Fruit fly (Drosophila melanogaster) whole organism, embryonic: ENCODE data around the gene rasp.

Experiments used
- Ada2b ChIP-seq: fragments of 200-800 bp; sonication (Bioruptor generic); IDR thresholded peaks from 2 replicates; pipeline ENCODE4 v1.3.6; 2022; ENCODE audit warnings: missing biosample characterization, missing genetic modification characterization
- Atf-2 ChIP-seq: fragments of 200-800 bp; sonication (Bioruptor generic); optimal IDR thresholded peaks from 2 replicates; lab custom pipeline; 2016; ENCODE audit warnings: missing biosample characterization, missing genetic modification characterization
- CG10979 ChIP-seq: fragments of 200-800 bp; sonication (Bioruptor generic); optimal IDR thresholded peaks from 2 replicates; lab custom pipeline; 2018; ENCODE audit warnings: missing biosample characterization, mild to moderate bottlenecking, missing genetic modification characterization, moderate library complexity
- CG11504 ChIP-seq: fragments of 200-800 bp; sonication (Bioruptor generic); optimal IDR thresholded peaks from 3 replicates; lab custom pipeline; 2019; ENCODE audit warnings: missing biosample characterization, mild to moderate bottlenecking, missing genetic modification characterization, moderate library complexity
- CG12236 ChIP-seq: fragments of 200-800 bp; sonication (Bioruptor generic); optimal IDR thresholded peaks from 2 replicates; lab custom pipeline; 2016; ENCODE audit warnings: missing biosample characterization, missing genetic modification characterization
- CG12391 ChIP-seq: fragments of 200-800 bp; sonication (Bioruptor generic); optimal IDR thresholded peaks from 3 replicates; lab custom pipeline; 2018; ENCODE audit warnings: missing biosample characterization, mild to moderate bottlenecking, missing genetic modification characterization, moderate library complexity
- CG13296 ChIP-seq: fragments of 200-800 bp; sonication (Bioruptor generic); optimal IDR thresholded peaks from 3 replicates; lab custom pipeline; 2018; ENCODE audit warnings: missing biosample characterization, mild to moderate bottlenecking, missing genetic modification characterization
- CG15269 ChIP-seq: fragments of 200-800 bp; sonication (Bioruptor generic); optimal IDR thresholded peaks from 2 replicates; lab custom pipeline; 2018; ENCODE audit warnings: missing biosample characterization, mild to moderate bottlenecking, missing genetic modification characterization, moderate library complexity
- CG17385 ChIP-seq: fragments of 200-800 bp; sonication (Bioruptor generic); optimal IDR thresholded peaks from 3 replicates; lab custom pipeline; 2018; ENCODE audit warnings: missing biosample characterization, mild to moderate bottlenecking, missing genetic modification characterization
- CG18764 ChIP-seq: fragments of 200-800 bp; sonication (Bioruptor generic); optimal IDR thresholded peaks from 3 replicates; lab custom pipeline; 2016; ENCODE audit warnings: missing biosample characterization, missing genetic modification characterization
- CG4617 ChIP-seq: fragments of 200-800 bp; sonication (Bioruptor generic); optimal IDR thresholded peaks from 3 replicates; lab custom pipeline; 2016; ENCODE audit warnings: missing biosample characterization, missing genetic modification characterization, borderline replicate concordance
- CG4854 ChIP-seq: fragments of 200-800 bp; sonication (Bioruptor generic); optimal IDR thresholded peaks from 2 replicates; lab custom pipeline; 2016; ENCODE audit warnings: missing biosample characterization, missing genetic modification characterization, inconsistent platforms
- CG7357 ChIP-seq: fragments of 200-800 bp; sonication (Bioruptor generic); IDR thresholded peaks from 3 replicates; pipeline ENCODE4 v1.3.6; 2022; ENCODE audit warnings: missing biosample characterization, missing genetic modification characterization
- CG8944 ChIP-seq: fragments of 200-800 bp; sonication (Bioruptor generic); optimal IDR thresholded peaks from 3 replicates; lab custom pipeline; 2016; ENCODE audit warnings: missing biosample characterization, missing genetic modification characterization
- CrebB ChIP-seq: fragments of 200-800 bp; sonication (Bioruptor generic); optimal IDR thresholded peaks from 3 replicates; lab custom pipeline; 2018; ENCODE audit warnings: missing biosample characterization, mild to moderate bottlenecking, missing genetic modification characterization
- Deaf1 ChIP-seq: fragments of 200-800 bp; optimal IDR thresholded peaks from 3 replicates; lab custom pipeline; 2019; ENCODE audit warnings: missing biosample characterization, mild to moderate bottlenecking, missing genetic modification characterization, moderate library complexity
- Fer1 ChIP-seq: fragments of 200-800 bp; sonication (Bioruptor generic); optimal IDR thresholded peaks from 2 replicates; lab custom pipeline; 2017; ENCODE audit warnings: missing biosample characterization, mild to moderate bottlenecking, missing genetic modification characterization
- HHEX ChIP-seq: fragments of 200-800 bp; sonication (Bioruptor generic); optimal IDR thresholded peaks from 3 replicates; lab custom pipeline; 2017; ENCODE audit warnings: missing biosample characterization, mild to moderate bottlenecking, missing genetic modification characterization, missing genetic modification reagents
- HLH54F ChIP-seq: fragments of 200-800 bp; sonication (Bioruptor generic); optimal IDR thresholded peaks from 3 replicates; lab custom pipeline; 2016; ENCODE audit warnings: missing biosample characterization, missing genetic modification characterization
- Kr ChIP-seq: fragments of 200-800 bp; sonication (Bioruptor generic); optimal IDR thresholded peaks from 2 replicates; lab custom pipeline; 2017; ENCODE audit warnings: missing biosample characterization, mild to moderate bottlenecking, missing genetic modification characterization
- MESR4 ChIP-seq: fragments of 200-800 bp; sonication (Bioruptor generic); optimal IDR thresholded peaks from 2 replicates; lab custom pipeline; 2018; ENCODE audit warnings: missing biosample characterization, mild to moderate bottlenecking, missing genetic modification characterization, moderate library complexity
- MTF-1 ChIP-seq: fragments of 200-800 bp; sonication (Bioruptor generic); optimal IDR thresholded peaks from 2 replicates; lab custom pipeline; 2018; ENCODE audit warnings: missing biosample characterization, mild to moderate bottlenecking, missing genetic modification characterization, borderline replicate concordance
- Med ChIP-seq: fragments of 200-800 bp; sonication (Bioruptor generic); peaks from one replicate; lab custom pipeline; 2016; ENCODE audit warnings: missing biosample characterization, missing genetic modification characterization, mild to moderate bottlenecking, inconsistent platforms, moderate library complexity
- Nf-YA ChIP-seq: fragments of 200-800 bp; sonication (Bioruptor generic); IDR thresholded peaks from 2 replicates; pipeline ENCODE4 v1.3.6; 2022; ENCODE audit warnings: missing biosample characterization, missing genetic modification characterization
- Nf-YC ChIP-seq: fragments of 200-800 bp; optimal IDR thresholded peaks from 3 replicates; lab custom pipeline; 2019; ENCODE audit warnings: missing biosample characterization, mild to moderate bottlenecking, missing genetic modification characterization, moderate library complexity
- Scr ChIP-seq: fragments of 200-800 bp; sonication (Bioruptor generic); IDR thresholded peaks from 2 replicates; pipeline ENCODE4 v1.3.6; 2022; ENCODE audit warnings: missing biosample characterization, missing genetic modification characterization; ENCODE audit not compliant: partially characterized antibody
- Ssrp ChIP-seq: fragments of 200-800 bp; sonication (Bioruptor generic); optimal IDR thresholded peaks from 2 replicates; lab custom pipeline; 2018; ENCODE audit warnings: missing biosample characterization, mild to moderate bottlenecking, missing genetic modification characterization, moderate library complexity
- Stat92E ChIP-seq, 3 experiments: fragments of >200 bp in 2 of 3; fragments of 200-800 bp in 1 of 3; sonication (Bioruptor generic) in 1 of 3; optimal IDR thresholded peaks; 2 replicates each; lab custom pipeline; 2017 to 2019; ENCODE audit warnings: missing biosample characterization in 3 of 3, missing genetic modification characterization in 3 of 3, mild to moderate bottlenecking in 1 of 3, moderate library complexity in 1 of 3
- bowl ChIP-seq: fragments of 200-800 bp; sonication (Bioruptor generic); IDR thresholded peaks from 2 replicates; pipeline ENCODE4 v1.3.6; 2022; ENCODE audit warnings: missing biosample characterization, missing genetic modification characterization
- btn ChIP-seq: fragments of 200-800 bp; sonication (Bioruptor generic); optimal IDR thresholded peaks from 2 replicates; lab custom pipeline; 2016; ENCODE audit warnings: missing biosample characterization, missing genetic modification characterization
- cas ChIP-seq: fragments of 200-800 bp; sonication (Bioruptor generic); IDR thresholded peaks from 2 replicates; pipeline ENCODE4 v1.3.6; 2022; ENCODE audit warnings: missing biosample characterization, missing genetic modification characterization
- crol ChIP-seq: fragments of 200-800 bp; sonication (Bioruptor generic); IDR thresholded peaks from 2 replicates; pipeline ENCODE4 v1.3.6; 2022; ENCODE audit warnings: missing biosample characterization, missing genetic modification characterization
- dmrt11E ChIP-seq: fragments of 200-800 bp; sonication (Bioruptor generic); optimal IDR thresholded peaks from 3 replicates; lab custom pipeline; 2018; ENCODE audit warnings: missing biosample characterization, mild to moderate bottlenecking, missing genetic modification characterization, moderate library complexity
- dmrt99B ChIP-seq: fragments of 200-800 bp; sonication (Bioruptor generic); optimal IDR thresholded peaks from 2 replicates; lab custom pipeline; 2018; ENCODE audit warnings: missing biosample characterization, mild to moderate bottlenecking, missing genetic modification characterization, moderate library complexity
- dysf ChIP-seq: fragments of 200-800 bp; sonication (Bioruptor generic); IDR thresholded peaks from 3 replicates; pipeline ENCODE4 v1.3.6; 2022; ENCODE audit warnings: missing biosample characterization, missing genetic modification characterization
- eve ChIP-seq, 2 experiments: fragments of >200 bp; optimal IDR thresholded peaks; 2 replicates each; lab custom pipeline; 2017; ENCODE audit warnings: missing biosample characterization in 2 of 2, missing genetic modification characterization in 2 of 2
- fd102C ChIP-seq: fragments of 200-800 bp; sonication (Bioruptor generic); optimal IDR thresholded peaks from 2 replicates; lab custom pipeline; 2018; ENCODE audit warnings: missing biosample characterization, mild to moderate bottlenecking, missing genetic modification characterization, moderate library complexity
- fd3F ChIP-seq: fragments of 200-800 bp; sonication (Bioruptor generic); optimal IDR thresholded peaks from 2 replicates; lab custom pipeline; 2018; ENCODE audit warnings: missing biosample characterization, mild to moderate bottlenecking, missing genetic modification characterization, moderate library complexity
- fd64A ChIP-seq: fragments of 200-800 bp; sonication (Bioruptor generic); optimal IDR thresholded peaks from 3 replicates; lab custom pipeline; 2018; ENCODE audit warnings: missing biosample characterization, mild to moderate bottlenecking, missing genetic modification characterization
- ftz-f1 ChIP-seq: fragments of 200-800 bp; sonication (Bioruptor generic); optimal IDR thresholded peaks from 2 replicates; lab custom pipeline; 2016; ENCODE audit warnings: missing biosample characterization, missing genetic modification characterization
- gem ChIP-seq: fragments of 200-800 bp; sonication (Bioruptor generic); optimal IDR thresholded peaks from 2 replicates; lab custom pipeline; 2019; ENCODE audit warnings: missing biosample characterization, mild to moderate bottlenecking, missing genetic modification characterization, moderate library complexity
- gro ChIP-seq: fragments of 200-800 bp; sonication (Bioruptor generic); optimal IDR thresholded peaks from 2 replicates; lab custom pipeline; 2016; ENCODE audit warnings: missing biosample characterization, missing genetic modification characterization
- gsb ChIP-seq: fragments of 200-800 bp; sonication (Bioruptor generic); IDR thresholded peaks from 2 replicates; pipeline ENCODE4 v1.3.6; 2022; ENCODE audit warnings: missing biosample characterization, missing genetic modification characterization
- ken ChIP-seq: fragments of 200-800 bp; sonication (Bioruptor generic); IDR thresholded peaks from 3 replicates; pipeline ENCODE4 v1.3.6; 2022; ENCODE audit warnings: missing biosample characterization, missing genetic modification characterization
- lab ChIP-seq: fragments of 200-800 bp; sonication (Bioruptor generic); optimal IDR thresholded peaks from 3 replicates; lab custom pipeline; 2017; ENCODE audit warnings: missing biosample characterization, missing genetic modification characterization, mild to moderate bottlenecking, moderate library complexity, missing genetic modification reagents
- maf-S ChIP-seq: fragments of 200-800 bp; sonication (Bioruptor generic); optimal IDR thresholded peaks from 2 replicates; lab custom pipeline; 2016; ENCODE audit warnings: missing biosample characterization, missing genetic modification characterization
- mld ChIP-seq: fragments of 200-800 bp; sonication (Bioruptor generic); IDR thresholded peaks from 3 replicates; pipeline ENCODE4 v1.3.6; 2022; ENCODE audit warnings: missing biosample characterization, missing genetic modification characterization; ENCODE audit not compliant: partially characterized antibody
- nmo ChIP-seq: fragments of 200-800 bp; sonication (Bioruptor generic); optimal IDR thresholded peaks from 2 replicates; lab custom pipeline; 2018; ENCODE audit warnings: missing biosample characterization, mild to moderate bottlenecking, missing genetic modification characterization, moderate library complexity
- sisA ChIP-seq: fragments of 200-800 bp; sonication (Bioruptor generic); IDR thresholded peaks from 2 replicates; pipeline ENCODE4 v1.3.6; 2022; ENCODE audit warnings: missing biosample characterization, missing genetic modification characterization
- sob ChIP-seq: fragments of 200-800 bp; sonication (Bioruptor generic); IDR thresholded peaks from 2 replicates; pipeline ENCODE4 v1.3.6; 2022; ENCODE audit warnings: missing biosample characterization, missing genetic modification characterization
- unpg ChIP-seq: fragments of 200-800 bp; sonication (Bioruptor generic); optimal IDR thresholded peaks from 3 replicates; lab custom pipeline; 2018; ENCODE audit warnings: missing biosample characterization, mild to moderate bottlenecking, missing genetic modification characterization, moderate library complexity

rasp gene

dm6 chr3L:3194059-3194458, 32.1 kb downstream of the rasp start (continued):
- TF ChIP-seq HLH54F (GFP tag; lab: Kevin White, UChicago) (peak; percentile 48), mld (GFP tag; lab: Robert Waterston, UW) (no peak), Stat92E (GFP tag; optimal IDR thresholded peaks at IDR 0.05; lab: Kevin White, UChicago) (no peak), Nf-YA (GFP tag; lab: Robert Waterston, UW) (peak; percentile 88), CG8944 (GFP tag; lab: Kevin White, UChicago) (peak; percentile 31), fd102C (peak; percentile 85), gsb (GFP tag; lab: Robert Waterston, UW) (peak; percentile 93), Ada2b (GFP tag; lab: Robert Waterston, UW) (peak; percentile 95), sob (GFP tag; lab: Robert Waterston, UW) (peak; percentile 95), Nf-YC (tag; lab: Kevin White, UChicago) (peak; percentile 80), sisA (GFP tag; lab: Robert Waterston, UW) (peak; percentile 91), btn (no peak), dysf (GFP tag; lab: Robert Waterston, UW) (peak; percentile 94), CG17385 (GFP tag; lab: Kevin White, UChicago) (peak; percentile 92), Deaf1 (tag; lab: Kevin White, UChicago) (peak; percentile 74), CG4854 (peak; percentile 67), ken (GFP tag; lab: Robert Waterston, UW) (peak; percentile 89), HHEX (GFP tag; lab: Kevin White, UChicago) (peak; percentile 94), CG10979 (tag; lab: Kevin White, UChicago) (peak; percentile 93), Scr (GFP tag; lab: Robert Waterston, UW) (no peak), CG12236 (no peak), CG4617 (peak; percentile 61), lab (GFP tag; lab: Kevin White, UChicago) (peak; percentile 97), CG13296 (GFP tag; lab: Kevin White, UChicago) (peak; percentile 92), ftz-f1 (GFP tag; lab: Kevin White, UChicago) (no peak), fd3F (GFP tag; lab: Kevin White, UChicago) (peak; percentile 91), gro (GFP tag; lab: Kevin White, UChicago) (peak; percentile 42), MESR4 (GFP tag; lab: Kevin White, UChicago) (peak; percentile 40), Med (GFP tag; lab: Kevin White, UChicago) (peak; percentile 91), Ssrp (peak; percentile 91), MTF-1 (peak; percentile 89), dmrt11E (tag; lab: Kevin White, UChicago) (peak; percentile 93), CG15269 (peak; percentile 96), Atf-2 (GFP tag; lab: Kevin White, UChicago) (peak; percentile 27), gem (tag; lab: Kevin White, UChicago) (peak; percentile 96), CG18764 (peak; percentile 85), Kr (GFP tag; lab: Kevin White, UChicago) (no peak)
- TF ChIP-seq, all 482 proteins: peak for 399

DNA sequence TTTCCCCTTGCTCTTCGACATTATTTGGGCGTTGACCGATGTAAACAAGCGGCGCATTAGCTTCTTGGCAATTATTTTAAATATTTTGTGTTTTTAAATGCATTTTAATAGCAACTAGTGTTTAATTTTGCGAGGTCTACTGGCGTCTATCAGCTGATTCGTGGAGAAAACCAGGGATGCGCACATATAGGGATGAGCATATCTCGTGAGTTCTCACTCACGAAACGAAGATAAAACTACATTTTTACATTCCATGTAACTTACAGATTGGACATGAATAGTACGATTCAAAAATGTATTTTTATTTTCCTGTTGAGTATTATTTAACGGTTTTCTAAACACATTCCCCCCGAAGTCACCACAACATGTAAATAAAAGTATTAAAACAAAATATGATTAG, 35.5 kb downstream of the rasp start, which contains the start of gene CG14966:
Gene CG14966, minus strand, starts transcription at position 168 of the 400 bp plus-strand sequence.
- TF ChIP-seq unpg (GFP tag; lab: Kevin White, UChicago) (peak; percentile 4), Nf-YC (tag; lab: Kevin White, UChicago) (peak; percentile 64), nmo (GFP tag; lab: Kevin White, UChicago) (peak; percentile 43), CG7357 (GFP tag; lab: Robert Waterston, UW) (no peak), MESR4 (GFP tag; lab: Kevin White, UChicago) (peak; percentile 62), bowl (GFP tag; lab: Robert Waterston, UW) (no peak), fd3F (GFP tag; lab: Kevin White, UChicago) (no peak), Fer1 (GFP tag; lab: Kevin White, UChicago) (peak; percentile 31), dmrt99B (tag; lab: Kevin White, UChicago) (no peak), CG11504 (tag; lab: Kevin White, UChicago) (peak; percentile 32), fd64A (GFP tag; lab: Kevin White, UChicago) (no peak), maf-S (no peak), cas (GFP tag; lab: Robert Waterston, UW) (no peak), crol (GFP tag; lab: Robert Waterston, UW) (no peak), CrebB (no peak), CG12391 (tag; lab: Kevin White, UChicago) (peak; percentile 33), fd102C (no peak), eve (GFP tag; optimal IDR thresholded peaks at IDR 0.05; lab: Kevin White, UChicago) (no peak)
